Fruit fly (Drosophila melanogaster): Measurements from ENCODE around the gene CG10435.
A peak's percentile ranks its signal among the peaks of the same experiment; 100 is the strongest.

Gene CG10435

DNA sequence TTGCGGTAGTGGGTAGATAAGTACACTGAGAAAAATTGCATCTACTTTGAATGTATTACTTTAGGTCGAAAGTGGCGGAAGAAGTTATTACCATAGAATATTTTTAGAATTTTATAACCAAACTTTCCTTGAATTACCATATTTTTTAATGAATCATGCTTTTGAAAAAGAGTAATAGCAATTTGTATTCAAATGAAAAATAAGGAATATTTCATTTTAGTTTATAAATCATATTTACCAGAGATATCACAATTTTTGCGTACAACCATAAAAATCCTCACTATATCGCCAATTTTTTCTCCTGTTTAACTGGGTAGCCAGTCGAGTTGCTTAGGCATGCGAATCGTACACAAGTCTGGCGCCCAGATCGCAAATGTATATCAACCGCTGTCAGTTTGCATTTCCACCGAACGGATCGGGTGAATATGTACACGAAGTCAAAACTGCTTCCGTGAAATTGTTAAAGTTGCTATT is 43.3 kb downstream of the CG10435 start (continued):
- TF ChIP-seq CG6163 (GFP tag; IDR thresholded peaks at IDR 0.05): peak; percentile 84
- TF ChIP-seq Lpt (GFP tag; optimal IDR thresholded peaks at IDR 0.05): peak; percentile 82
- peak; percentile 72 for TF ChIP-seq CG11294 (GFP tag; IDR thresholded peaks at IDR 0.05)
- TF ChIP-seq salr (GFP tag; optimal IDR thresholded peaks at IDR 0.05): peak in 1 of 2 experiments; percentile 80
- TF ChIP-seq Sox102F (GFP tag; optimal IDR thresholded peaks at IDR 0.05): peak; percentile 62
- TF ChIP-seq lz (GFP tag; optimal IDR thresholded peaks at IDR 0.05): peak; percentile 69
- TF ChIP-seq dac (GFP tag; optimal IDR thresholded peaks at IDR 0.05): peak; percentile 58
- peak; percentile 58 for TF ChIP-seq Hr39 (GFP tag; optimal IDR thresholded peaks at IDR 0.05)

- peak; percentile 20 for TF ChIP-seq CG6854 (GFP tag; optimal IDR thresholded peaks at IDR 0.05)
- TF ChIP-seq cyc (GFP tag; optimal IDR thresholded peaks at IDR 0.05): no peak
- TF ChIP-seq dsx (GFP tag; optimal IDR thresholded peaks at IDR 0.05; ENCODE audit: poor library complexity, severe bottlenecking): peak; percentile 98
- no peak for TF ChIP-seq CG10631 (GFP tag; optimal IDR thresholded peaks at IDR 0.05)
- TF ChIP-seq svp (GFP tag): peak; percentile 95
Measured at dm6 chr3R:7968958-7969701, 43.9 kb downstream of the CG10435 start.

dm6 chr3R:7967801-7968200 is 45.2 kb downstream of the CG10435 start:
- TF ChIP-seq cyc (GFP tag; optimal IDR thresholded peaks at IDR 0.05) (no peak), ss (GFP tag; optimal IDR thresholded peaks at IDR 0.05) (peak; percentile 51 to 81), CG6163 (GFP tag; IDR thresholded peaks at IDR 0.05) (peak; percentile 49; the same call in 1 of the 3 replicates), CG6854 (GFP tag; optimal IDR thresholded peaks at IDR 0.05) (peak; percentile 83), achi (GFP tag; optimal IDR thresholded peaks at IDR 0.05) (no peak), CG15336 (GFP tag; IDR thresholded peaks at IDR 0.05) (peak; percentile 75), CG8119 (GFP tag; IDR thresholded peaks at IDR 0.05) (peak; percentile 71; the same call in 2 of the 3 replicates), CG6808 (GFP tag; optimal IDR thresholded peaks at IDR 0.05) (peak; percentile 28), CG16779 (tag; optimal IDR thresholded peaks at IDR 0.05) (peak; percentile 46), Blimp-1 (GFP tag; optimal IDR thresholded peaks at IDR 0.05) (no peak), Lpt (GFP tag; optimal IDR thresholded peaks at IDR 0.05) (peak; percentile 51), svp (GFP tag) (peak; percentile 67), eg (GFP tag; IDR thresholded peaks at IDR 0.05) (peak; percentile 75; the same call in 2 of the 3 replicates), CG9139 (GFP tag; optimal IDR thresholded peaks at IDR 0.05) (peak; percentile 56), Hr4 (GFP tag; optimal IDR thresholded peaks at IDR 0.05) (no peak), Sox102F (GFP tag; optimal IDR thresholded peaks at IDR 0.05) (peak; percentile 24), CG3919 (GFP tag; optimal IDR thresholded peaks at IDR 0.05) (peak; percentile 20), dsx (GFP tag; optimal IDR thresholded peaks at IDR 0.05; ENCODE audit: poor library complexity, severe bottlenecking) (peak; percentile 100)

dm6 chr3R:7967347-7967746 is 45.7 kb downstream of the CG10435 start, which contains the start of gene dsx:
Gene dsx (minus strand): TSS chr3R:7967408.
- TF ChIP-seq Blimp-1 (GFP tag; optimal IDR thresholded peaks at IDR 0.05): no peak
- TF ChIP-seq Met (GFP tag; optimal IDR thresholded peaks at IDR 0.05): peak; percentile 35
- TF ChIP-seq Hr4 (GFP tag; optimal IDR thresholded peaks at IDR 0.05): peak; percentile 38
- TF ChIP-seq CG8119 (GFP tag; IDR thresholded peaks at IDR 0.05): no peak
- peak; percentile 16 for TF ChIP-seq CG11902 (GFP tag; optimal IDR thresholded peaks at IDR 0.05)
- TF ChIP-seq cyc (GFP tag; optimal IDR thresholded peaks at IDR 0.05): peak; percentile 6
- TF ChIP-seq Ets96B (tag; optimal IDR thresholded peaks at IDR 0.05): no peak
- TF ChIP-seq CG8632 (GFP tag; optimal IDR thresholded peaks at IDR 0.05): no peak
- TF ChIP-seq salr (GFP tag; optimal IDR thresholded peaks at IDR 0.05): peak in 1 of 2 experiments; percentile 72
- TF ChIP-seq fd59A (GFP tag; optimal IDR thresholded peaks at IDR 0.05): peak; percentile 30
- peak; percentile 5 for TF ChIP-seq acj6 (GFP tag; optimal IDR thresholded peaks at IDR 0.05)
- peak; percentile 49 for TF ChIP-seq esn (GFP tag; optimal IDR thresholded peaks at IDR 0.05)
- TF ChIP-seq Smox (GFP tag; optimal IDR thresholded peaks at IDR 0.05): peak; percentile 38
- peak; percentile 29 for TF ChIP-seq pdm3 (GFP tag; optimal IDR thresholded peaks at IDR 0.05)
- peak; percentile 85 for TF ChIP-seq Eip78C (GFP tag)
- peak; percentile 67 for TF ChIP-seq CG32006 (GFP tag; optimal IDR thresholded peaks at IDR 0.05)
- peak; percentile 6 for TF ChIP-seq OdsH (GFP tag; optimal IDR thresholded peaks at IDR 0.05)
- TF ChIP-seq CG10631 (GFP tag; optimal IDR thresholded peaks at IDR 0.05): peak; percentile 30
- TF ChIP-seq CG6808 (GFP tag; optimal IDR thresholded peaks at IDR 0.05): peak; percentile 35
- peak; percentile 5 for TF ChIP-seq topi (GFP tag; optimal IDR thresholded peaks at IDR 0.05)
- TF ChIP-seq CG31627 (GFP tag; optimal IDR thresholded peaks at IDR 0.05): peak; percentile 49
- no peak for TF ChIP-seq Sox15 (GFP tag; optimal IDR thresholded peaks at IDR 0.05)
- TF ChIP-seq CG4318 (GFP tag; optimal IDR thresholded peaks at IDR 0.05): peak; percentile 52
- TF ChIP-seq lz (GFP tag; optimal IDR thresholded peaks at IDR 0.05): peak; percentile 29

All from whole organism, prepupa.